Worm (Caenorhabditis elegans) whole organism, early embryonic: ENCODE results near the gene glt-3.

Source experiments
- B0310.2 ChIP-seq: sonication (generic microtip); optimal IDR thresholded peaks from 2 replicates; lab custom pipeline; 2016; ENCODE audit warnings: mild to moderate bottlenecking, missing genetic modification characterization, missing compliant biosample characterization
- F13C5.2 ChIP-seq: sonication (generic microtip); optimal IDR thresholded peaks from 2 replicates; lab custom pipeline; 2017; ENCODE audit warnings: mild to moderate bottlenecking, missing genetic modification characterization, inconsistent platforms, missing compliant biosample characterization
- aly-1 ChIP-seq: sonication (generic microtip); optimal IDR thresholded peaks from 2 replicates; lab custom pipeline; 2016; ENCODE audit warnings: missing genetic modification characterization, missing compliant biosample characterization
- ama-1 ChIP-seq: fragments of 150-350 bp; optimal IDR thresholded peaks from 2 replicates; lab custom pipeline; 2014
- ceh-13 ChIP-seq: fragments of 200-800 bp; sonication (Bioruptor generic); optimal IDR thresholded peaks from 2 replicates; lab custom pipeline; 2018; ENCODE audit warnings: mild to moderate bottlenecking, missing genetic modification characterization, missing compliant biosample characterization
- ceh-36 ChIP-seq: sonication (generic microtip); optimal IDR thresholded peaks from 2 replicates; lab custom pipeline; 2016; ENCODE audit warnings: missing genetic modification characterization, inconsistent platforms, missing compliant biosample characterization
- ets-7 ChIP-seq: sonication (generic microtip); optimal IDR thresholded peaks from 2 replicates; lab custom pipeline; 2016; ENCODE audit warnings: missing genotype, missing genetic modification characterization, missing compliant biosample characterization
- flt-1 ChIP-seq: fragments of 200-800 bp; sonication (Bioruptor generic); IDR thresholded peaks from 2 replicates; pipeline ENCODE4 v1.3.6; 2022; ENCODE audit warnings: missing genetic modification characterization, missing compliant biosample characterization
- hmbx-1 ChIP-seq: sonication (generic microtip); optimal IDR thresholded peaks from 2 replicates; lab custom pipeline; 2016; ENCODE audit warnings: mild to moderate bottlenecking, missing genetic modification characterization, missing compliant biosample characterization
- hmg-4 ChIP-seq: fragments of 200-800 bp; sonication (Bioruptor generic); optimal IDR thresholded peaks from 2 replicates; lab custom pipeline; 2018; ENCODE audit warnings: mild to moderate bottlenecking, missing genetic modification characterization, missing compliant biosample characterization
- hnd-1 ChIP-seq: sonication (generic microtip); optimal IDR thresholded peaks from 2 replicates; lab custom pipeline; 2016; ENCODE audit warnings: missing genetic modification characterization, missing compliant biosample characterization
- pes-1 ChIP-seq: fragments of 200-800 bp; sonication (Bioruptor generic); IDR thresholded peaks from 2 replicates; pipeline ENCODE4 v1.3.6; 2022; ENCODE audit warnings: missing genetic modification reagents, missing genetic modification characterization, missing compliant biosample characterization
- scrt-1 ChIP-seq: fragments of 200-800 bp; sonication (Bioruptor generic); IDR thresholded peaks from 2 replicates; pipeline ENCODE4 v1.3.6; 2022; ENCODE audit warnings: missing genetic modification characterization, missing compliant biosample characterization
- sea-1 ChIP-seq: fragments of 200-800 bp; sonication (Bioruptor generic); conservative IDR thresholded peaks from 2 replicates; pipeline ENCODE4 v1.3.6; 2022; ENCODE audit warnings: missing genetic modification characterization, missing compliant biosample characterization
- tbx-11 ChIP-seq: fragments of 200-800 bp; sonication (Bioruptor generic); IDR thresholded peaks from 2 replicates; pipeline ENCODE4 v1.3.6; 2022; ENCODE audit warnings: missing genetic modification characterization, missing compliant biosample characterization
- tbx-37 ChIP-seq: fragments of 200-800 bp; sonication (Bioruptor generic); conservative IDR thresholded peaks from 2 replicates; pipeline ENCODE4 v1.3.6; 2022; ENCODE audit warnings: missing genetic modification reagents, missing genetic modification characterization, missing compliant biosample characterization
- tra-4 ChIP-seq: sonication (generic microtip); optimal IDR thresholded peaks from 2 replicates; lab custom pipeline; 2017; ENCODE audit warnings: missing genetic modification characterization, missing compliant biosample characterization

glt-3 gene

ce11 chrIV:10140143-10140542, 10.1 kb downstream of the glt-3 start, which contains the start of gene gst-3:
gst-3 (minus strand) TSS chrIV:10140243.
- TF ChIP-seq pes-1 (GFP tag; lab: Robert Waterston, UW): no peak
- TF ChIP-seq ets-7: no peak
- TF ChIP-seq ceh-36 (tag; lab: Kevin White, UChicago): no peak
- TF ChIP-seq tbx-11 (GFP tag; lab: Robert Waterston, UW): no peak
- TF ChIP-seq ama-1 (lab: Kevin White, UChicago): no peak
- no peak for TF ChIP-seq ceh-13 (GFP tag; lab: Kevin White, UChicago)
- TF ChIP-seq flt-1 (GFP tag; lab: Robert Waterston, UW): no peak
- no peak for TF ChIP-seq hmbx-1
- TF ChIP-seq B0310.2 (tag; lab: Kevin White, UChicago): no peak
- no peak for TF ChIP-seq scrt-1 (GFP tag; lab: Robert Waterston, UW)
- TF ChIP-seq F13C5.2 (tag; lab: Kevin White, UChicago): no peak
- no peak for TF ChIP-seq tra-4 (tag; lab: Kevin White, UChicago)
- TF ChIP-seq sea-1 (GFP tag; lab: Robert Waterston, UW): no peak
- TF ChIP-seq tbx-37 (GFP tag; lab: Robert Waterston, UW): no peak
- no peak for TF ChIP-seq aly-1 (tag; lab: Kevin White, UChicago)
- no peak for TF ChIP-seq hmg-4 (GFP tag; lab: Kevin White, UChicago)
- no peak for TF ChIP-seq hnd-1

ce11 chrIV:10141930-10142505, 12.0 kb downstream of the glt-3 start, which contains the start of the genes gst-2, gst-4 and dhs-12:
gst-2 (minus strand) TSS chrIV:10142061.
gst-4 (plus strand) TSS chrIV:10142225.
dhs-12 (plus strand) TSS chrIV:10142455.
- TF ChIP-seq flt-1 (GFP tag; lab: Robert Waterston, UW): no peak

DNA sequence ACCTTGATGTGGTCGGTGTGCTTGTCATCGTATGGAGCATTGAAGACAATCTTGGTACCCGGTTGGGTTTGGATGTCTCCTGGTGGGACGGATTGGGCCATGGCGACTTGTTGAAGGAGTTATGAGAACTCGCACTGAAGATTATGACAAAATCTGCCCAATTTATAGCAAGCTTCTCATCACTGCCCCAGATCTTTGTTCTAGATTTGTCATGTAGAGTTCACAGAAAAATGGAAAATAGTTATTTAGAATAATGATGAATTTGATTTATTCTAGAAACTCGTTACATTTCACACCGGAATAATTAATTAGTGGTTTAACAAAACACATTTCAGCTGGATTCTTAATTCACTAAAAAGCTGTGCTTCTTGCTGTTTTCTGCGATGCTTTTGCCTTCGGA, 13.6 kb downstream of the glt-3 start, which contains the start of gene msp-38:
TSS of gene msp-38 (minus strand) at position 101 of the 400 bp plus-strand sequence.
- TF ChIP-seq tbx-11 (GFP tag; lab: Robert Waterston, UW): no peak
- TF ChIP-seq tra-4 (tag; lab: Kevin White, UChicago): no peak
- TF ChIP-seq F13C5.2 (tag; lab: Kevin White, UChicago): no peak
- no peak for TF ChIP-seq pes-1 (GFP tag; lab: Robert Waterston, UW)
- no peak for TF ChIP-seq ama-1 (lab: Kevin White, UChicago)
- no peak for TF ChIP-seq aly-1 (tag; lab: Kevin White, UChicago)
- no peak for TF ChIP-seq hmg-4 (GFP tag; lab: Kevin White, UChicago)
- TF ChIP-seq ceh-36 (tag; lab: Kevin White, UChicago): no peak
- TF ChIP-seq B0310.2 (tag; lab: Kevin White, UChicago): no peak
- no peak for TF ChIP-seq scrt-1 (GFP tag; lab: Robert Waterston, UW)
- TF ChIP-seq hnd-1: no peak
- TF ChIP-seq ets-7: no peak
- TF ChIP-seq ceh-13 (GFP tag; lab: Kevin White, UChicago): no peak
- TF ChIP-seq hmbx-1: no peak
- no peak for TF ChIP-seq flt-1 (GFP tag; lab: Robert Waterston, UW)
- TF ChIP-seq tbx-37 (GFP tag; lab: Robert Waterston, UW): no peak

- no peak for TF ChIP-seq hnd-1
- no peak for TF ChIP-seq sea-1 (GFP tag; lab: Robert Waterston, UW)
- no peak for TF ChIP-seq B0310.2 (tag; lab: Kevin White, UChicago)
- TF ChIP-seq hmbx-1: no peak
- no peak for TF ChIP-seq tra-4 (tag; lab: Kevin White, UChicago)
- TF ChIP-seq flt-1 (GFP tag; lab: Robert Waterston, UW): no peak
- TF ChIP-seq ama-1 (lab: Kevin White, UChicago): no peak
- TF ChIP-seq F13C5.2 (tag; lab: Kevin White, UChicago): no peak
Measured at ce11 chrIV:10144487-10144886, 14.4 kb downstream of the glt-3 start.

DNA sequence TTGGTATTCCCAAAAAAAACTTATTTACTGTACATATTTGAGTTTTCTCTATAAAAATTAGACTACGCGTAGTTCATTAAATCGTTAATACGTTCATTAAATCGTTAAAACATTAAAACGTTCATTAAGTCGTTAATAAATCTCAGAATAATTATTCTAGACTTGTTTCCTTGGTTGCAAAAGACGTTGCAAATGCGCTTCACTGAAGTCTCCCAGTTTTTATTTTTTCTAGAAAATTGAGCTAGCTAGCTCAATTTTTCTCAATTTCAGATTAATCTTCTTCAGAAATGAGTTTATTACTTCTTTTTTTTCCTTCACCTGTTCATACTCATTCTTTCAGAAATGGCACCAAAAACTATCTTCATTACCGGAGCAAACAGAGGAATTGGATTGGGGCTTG, 14.9 kb downstream of the glt-3 start:
- TF ChIP-seq tbx-37 (GFP tag; lab: Robert Waterston, UW) (no peak), hmbx-1 (no peak), ceh-13 (GFP tag; lab: Kevin White, UChicago) (no peak), F13C5.2 (tag; lab: Kevin White, UChicago) (no peak)

- no peak for TF ChIP-seq F13C5.2 (tag; lab: Kevin White, UChicago)
- TF ChIP-seq tra-4 (tag; lab: Kevin White, UChicago): no peak
- TF ChIP-seq tbx-37 (GFP tag; lab: Robert Waterston, UW): no peak
- TF ChIP-seq ceh-13 (GFP tag; lab: Kevin White, UChicago): no peak
Measured at ce11 chrIV:10146885-10147284, 16.8 kb downstream of the glt-3 start, which contains the start of gene T14G10.8. T14G10.8 (minus strand) TSS chrIV:10146985.

- TF ChIP-seq ceh-36 (tag; lab: Kevin White, UChicago) (no peak), F13C5.2 (tag; lab: Kevin White, UChicago) (no peak), hmg-4 (GFP tag; lab: Kevin White, UChicago) (no peak), ama-1 (lab: Kevin White, UChicago) (no peak), tbx-11 (GFP tag; lab: Robert Waterston, UW) (no peak), hmbx-1 (no peak), tbx-37 (GFP tag; lab: Robert Waterston, UW) (no peak), aly-1 (tag; lab: Kevin White, UChicago) (no peak), hnd-1 (no peak), B0310.2 (tag; lab: Kevin White, UChicago) (no peak), tra-4 (tag; lab: Kevin White, UChicago) (no peak), scrt-1 (GFP tag; lab: Robert Waterston, UW) (no peak), flt-1 (GFP tag; lab: Robert Waterston, UW) (no peak), ceh-13 (GFP tag; lab: Kevin White, UChicago) (no peak)
Measured at ce11 chrIV:10148938-10149337, 18.9 kb downstream of the glt-3 start, which contains the start of gene pigs-1. pigs-1 (minus strand) TSS chrIV:10149038.
